Fruit fly (Drosophila melanogaster): Measurements from ENCODE around the gene cv.

The cv gene

DNA sequence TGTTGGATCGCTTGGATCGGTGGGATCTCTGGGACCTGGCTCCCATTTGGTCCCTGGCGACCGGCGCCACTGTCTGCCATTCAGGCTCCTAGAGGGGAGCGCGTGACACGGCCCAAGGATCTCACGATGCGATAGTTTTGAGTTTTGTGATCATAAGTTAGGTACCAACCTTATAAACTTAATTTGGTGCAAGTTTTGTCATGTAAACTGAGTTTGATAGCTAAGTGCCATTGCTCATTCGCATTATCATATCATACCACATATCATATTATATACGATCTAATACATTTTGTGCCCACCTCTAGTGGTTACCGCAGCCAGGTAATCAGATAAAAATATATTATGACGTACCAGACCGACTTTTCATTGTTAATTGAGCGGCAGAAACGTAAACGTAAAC is 6.2 kb downstream of the cv start (continued):
- no peak for TF ChIP-seq CG17612 (GFP tag; IDR thresholded peaks at IDR 0.05)
- TF ChIP-seq MESR4 (GFP tag; optimal IDR thresholded peaks at IDR 0.05), result no peak
- TF ChIP-seq eyg (GFP tag; optimal IDR thresholded peaks at IDR 0.05), result no peak
- no peak for TF ChIP-seq MBD-R2 (GFP tag; IDR thresholded peaks at IDR 0.05)
- TF ChIP-seq MTF-1 (GFP tag; optimal IDR thresholded peaks at IDR 0.05; ENCODE audit: borderline replicate concordance), result no peak
- TF ChIP-seq CG3281 (GFP tag; optimal IDR thresholded peaks at IDR 0.05), result no peak
- TF ChIP-seq trh (GFP tag; optimal IDR thresholded peaks at IDR 0.05), result no peak
- no peak for TF ChIP-seq klu (GFP tag; IDR thresholded peaks at IDR 0.05)
- no peak for TF ChIP-seq luna (GFP tag; optimal IDR thresholded peaks at IDR 0.05)
- no peak for TF ChIP-seq ap (GFP tag; IDR thresholded peaks at IDR 0.05)
- TF ChIP-seq zf30C (GFP tag; optimal IDR thresholded peaks at IDR 0.05), result no peak
- no peak for TF ChIP-seq Med (GFP tag)
- TF ChIP-seq org-1 (GFP tag; optimal IDR thresholded peaks at IDR 0.05), result no peak
- TF ChIP-seq sd (tag; optimal IDR thresholded peaks at IDR 0.05), result no peak
- no peak for TF ChIP-seq D19B (GFP tag; optimal IDR thresholded peaks at IDR 0.05)
- no peak for TF ChIP-seq zfh2 (GFP tag; optimal IDR thresholded peaks at IDR 0.05)
- no peak for TF ChIP-seq jing (GFP tag; optimal IDR thresholded peaks at IDR 0.05)
- peak; percentile 47; the same call in 1 of the 2 replicates for TF ChIP-seq unc-4 (GFP tag; IDR thresholded peaks at IDR 0.05; ENCODE audit: partially characterized antibody)
- TF ChIP-seq ara (GFP tag; IDR thresholded peaks at IDR 0.05), result no peak
- no peak for TF ChIP-seq CG13424 (tag; optimal IDR thresholded peaks at IDR 0.05)
- no peak for TF ChIP-seq CG9727 (GFP tag; optimal IDR thresholded peaks at IDR 0.05)
- TF ChIP-seq ken (GFP tag; IDR thresholded peaks at IDR 0.05), result no peak; the same call in 2 of the 3 replicates
- no peak for TF ChIP-seq CG33213 (GFP tag; optimal IDR thresholded peaks at IDR 0.05)
- no peak for TF ChIP-seq salm (tag; optimal IDR thresholded peaks at IDR 0.05)
- TF ChIP-seq NC2α (GFP tag; optimal IDR thresholded peaks at IDR 0.05), result no peak
- TF ChIP-seq lbe (GFP tag; optimal IDR thresholded peaks at IDR 0.05), result no peak
- TF ChIP-seq chm (GFP tag; IDR thresholded peaks at IDR 0.05), result peak; percentile 20; the same call in 1 of the 2 replicates
- TF ChIP-seq stwl (tag; optimal IDR thresholded peaks at IDR 0.05), result no peak
- no peak for TF ChIP-seq Oaz (GFP tag; IDR thresholded peaks at IDR 0.05)
- peak; percentile 65 for TF ChIP-seq sna (GFP tag; IDR thresholded peaks at IDR 0.05; ENCODE audit: partially characterized antibody)
- TF ChIP-seq Atf3 (GFP tag; optimal IDR thresholded peaks at IDR 0.05), result no peak
- no peak for TF ChIP-seq CG9932 (GFP tag; IDR thresholded peaks at IDR 0.05)
- TF ChIP-seq zen (tag; optimal IDR thresholded peaks at IDR 0.05), result no peak
- TF ChIP-seq hbn (GFP tag; IDR thresholded peaks at IDR 0.05; ENCODE audit: partially characterized antibody), result peak; percentile 48
- no peak for TF ChIP-seq Camta (GFP tag; optimal IDR thresholded peaks at IDR 0.05)
- TF ChIP-seq Deaf1 (tag; optimal IDR thresholded peaks at IDR 0.05), result peak; percentile 33
- no peak for TF ChIP-seq Rfx (GFP tag; IDR thresholded peaks at IDR 0.05)
- TF ChIP-seq gsb-n (tag; optimal IDR thresholded peaks at IDR 0.05), result no peak
- TF ChIP-seq CG6272 (GFP tag; IDR thresholded peaks at IDR 0.05), result no peak
- no peak for TF ChIP-seq dan (GFP tag; IDR thresholded peaks at IDR 0.05)
- TF ChIP-seq CoRest (tag; optimal IDR thresholded peaks at IDR 0.05), result no peak
- no peak for TF ChIP-seq Fer1 (GFP tag; optimal IDR thresholded peaks at IDR 0.05)
- peak; percentile 7 for TF ChIP-seq vvl (GFP tag; IDR thresholded peaks at IDR 0.05)
- TF ChIP-seq CG17829 (tag; optimal IDR thresholded peaks at IDR 0.05), result peak; percentile 84
- no peak for TF ChIP-seq CG8359 (GFP tag; optimal IDR thresholded peaks at IDR 0.05; ENCODE audit: borderline replicate concordance)
- TF ChIP-seq vnd (GFP tag; IDR thresholded peaks at IDR 0.05; ENCODE audit: partially characterized antibody), result peak; percentile 65
- no peak for TF ChIP-seq CG8290 (GFP tag; optimal IDR thresholded peaks at IDR 0.05)
- TF ChIP-seq CG8290 (tag; optimal IDR thresholded peaks at IDR 0.05), result peak in 1 of 2 experiments; percentile 38
- TF ChIP-seq Dll (GFP tag; IDR thresholded peaks at IDR 0.05; ENCODE audit: partially characterized antibody), result peak; percentile 87
- TF ChIP-seq Vsx1 (GFP tag; optimal IDR thresholded peaks at IDR 0.05), result no peak
- no peak for TF ChIP-seq HmgZ (tag; optimal IDR thresholded peaks at IDR 0.05)
- no peak for TF ChIP-seq CG2120 (GFP tag; optimal IDR thresholded peaks at IDR 0.05)
